Worm (Caenorhabditis elegans): ENCODE results near the gene Y105C5B.18.

Y105C5B.18 gene

ce11 chrIV:15961069-15961468 is 3.3 kb upstream of the Y105C5B.18 start:
- TF ChIP-seq nhr-10 (tag; optimal IDR thresholded peaks at IDR 0.05) (no peak), Y5F2A.4 (GFP tag; optimal IDR thresholded peaks at IDR 0.05) (no peak), mep-1 (tag; optimal IDR thresholded peaks at IDR 0.05) (no peak), ceh-44 (GFP tag; IDR thresholded peaks at IDR 0.05) (no peak), snpc-1.2 (GFP tag; IDR thresholded peaks at IDR 0.05) (peak; percentile 66), sdz-12 (GFP tag; optimal IDR thresholded peaks at IDR 0.05) (no peak), dpl-1 (GFP tag; optimal IDR thresholded peaks at IDR 0.05) (no peak), Y75B8A.6 (GFP tag; IDR thresholded peaks at IDR 0.05) (no peak), unc-62 (GFP tag; optimal IDR thresholded peaks at IDR 0.05 in 1 of 2) (peak in 1 of 2 experiments; percentile 27), unc-62 (tag; optimal IDR thresholded peaks at IDR 0.05) (no peak), zfp-3 (GFP tag; conservative IDR thresholded peaks at IDR 0.05) (no peak), fkh-10 (GFP tag; optimal IDR thresholded peaks at IDR 0.05) (no peak), lin-15B (tag; optimal IDR thresholded peaks at IDR 0.05) (no peak), dve-1 (tag; optimal IDR thresholded peaks at IDR 0.05; ENCODE audit: insufficient read depth) (no peak), zip-11 (GFP tag; IDR thresholded peaks at IDR 0.05) (no peak), T26A8.4 (GFP tag; IDR thresholded peaks at IDR 0.05) (no peak), daf-16 (GFP tag; optimal IDR thresholded peaks at IDR 0.05) (no peak), daf-16 (tag; optimal IDR thresholded peaks at IDR 0.05) (no peak)

- peak; percentile 54 for TF ChIP-seq aha-1 (tag)
- no peak for TF ChIP-seq dmd-9 (GFP tag; IDR thresholded peaks at IDR 0.05)
- TF ChIP-seq unc-62 (GFP tag; optimal IDR thresholded peaks at IDR 0.05 in 1 of 2), result peak in 1 of 2 experiments; percentile 87
- no peak for TF ChIP-seq unc-62 (tag; optimal IDR thresholded peaks at IDR 0.05)
These were observed 2.1 kb upstream of the Y105C5B.18 start, which contains the start of gene lgc-19 for ce11 chrIV:15962219-15962762. lgc-19 (minus strand) TSS chrIV:15962712.

ce11 chrIV:15962801-15963200 is 1.6 kb upstream of the Y105C5B.18 start, which contains the start of gene Y105C5B.17:
Y105C5B.17 (plus strand) TSS chrIV:15963101.
- TF ChIP-seq ceh-20 (GFP tag; IDR thresholded peaks at IDR 0.05) (no peak), unc-39 (tag; optimal IDR thresholded peaks at IDR 0.05) (no peak), ceh-44 (GFP tag; IDR thresholded peaks at IDR 0.05) (no peak), F44E2.7 (GFP tag; IDR thresholded peaks at IDR 0.05) (no peak), lin-13 (GFP tag; optimal IDR thresholded peaks at IDR 0.05) (no peak), aha-1 (tag) (no peak), sdz-12 (GFP tag; optimal IDR thresholded peaks at IDR 0.05) (no peak), nhr-41 (GFP tag; IDR thresholded peaks at IDR 0.05) (no peak), zip-11 (GFP tag; IDR thresholded peaks at IDR 0.05) (no peak), duxl-1 (tag; optimal IDR thresholded peaks at IDR 0.05; ENCODE audit: poor library complexity) (no peak), lin-1 (GFP tag; IDR thresholded peaks at IDR 0.05) (no peak), lin-15B (tag; optimal IDR thresholded peaks at IDR 0.05) (no peak), vab-7 (GFP tag; IDR thresholded peaks at IDR 0.05) (no peak), hlh-30 (tag; optimal IDR thresholded peaks at IDR 0.05; ENCODE audit: insufficient read depth) (no peak), mxl-3 (GFP tag; optimal IDR thresholded peaks at IDR 0.05) (no peak), F37D6.2 (tag; optimal IDR thresholded peaks at IDR 0.05) (no peak), D1046.2 (GFP tag; IDR thresholded peaks at IDR 0.05) (no peak)

- peak; percentile 86 for TF ChIP-seq aha-1 (tag)
These were observed 15.2 kb downstream of the Y105C5B.18 start for ce11 chrIV:15979610-15980009.

ce11 chrIV:15983920-15984631 is 19.7 kb downstream of the Y105C5B.18 start, which contains the start of gene Y105C5B.19:
Y105C5B.19 (minus strand) TSS chrIV:15983970.
- TF ChIP-seq aha-1 (tag) (peak; percentile 62), snpc-1.2 (GFP tag; IDR thresholded peaks at IDR 0.05) (0 out of 2 replicates have a peak, but pooled peaks have one; percentile 23), lin-13 (GFP tag; optimal IDR thresholded peaks at IDR 0.05) (peak; percentile 57), daf-16 (GFP tag; optimal IDR thresholded peaks at IDR 0.05) (no peak), daf-16 (tag; optimal IDR thresholded peaks at IDR 0.05) (peak; percentile 84), zag-1 (tag; optimal IDR thresholded peaks at IDR 0.05) (no peak), rbr-2 (tag; optimal IDR thresholded peaks at IDR 0.05) (peak; percentile 52), mxl-3 (GFP tag; optimal IDR thresholded peaks at IDR 0.05) (no peak), dpl-1 (GFP tag; optimal IDR thresholded peaks at IDR 0.05) (peak; percentile 19), hlh-30 (tag; optimal IDR thresholded peaks at IDR 0.05; ENCODE audit: insufficient read depth) (peak; percentile 61)

Data from whole organism, L4 larva.